Worm (Caenorhabditis elegans): Measurements from ENCODE around the gene T07D4.5.

The T07D4.5 gene

ce11 chrII:8853960-8854359 lies 30.2 kb downstream of the T07D4.5 start:
- TF ChIP-seq mdl-1 (tag; optimal IDR thresholded peaks at IDR 0.05) (no peak), lin-11 (tag; optimal IDR thresholded peaks at IDR 0.05) (no peak), nhr-23 (tag; optimal IDR thresholded peaks at IDR 0.05) (no peak), lin-39 (tag; optimal IDR thresholded peaks at IDR 0.05) (no peak), unc-55 (GFP tag; optimal IDR thresholded peaks at IDR 0.05) (no peak), snpc-4 (tag; optimal IDR thresholded peaks at IDR 0.05) (no peak), C34F6.9 (tag; optimal IDR thresholded peaks at IDR 0.05) (no peak), blmp-1 (tag; optimal IDR thresholded peaks at IDR 0.05; ENCODE audit: insufficient read depth) (no peak), egl-27 (tag; optimal IDR thresholded peaks at IDR 0.05) (no peak), Y55F3AM.14 (GFP tag; optimal IDR thresholded peaks at IDR 0.05) (no peak), nhr-11 (tag; optimal IDR thresholded peaks at IDR 0.05) (no peak), lin-13 (GFP tag; optimal IDR thresholded peaks at IDR 0.05) (no peak), nhr-12 (tag; optimal IDR thresholded peaks at IDR 0.05) (no peak), mab-5 (tag; optimal IDR thresholded peaks at IDR 0.05) (no peak), lsy-2 (tag; optimal IDR thresholded peaks at IDR 0.05) (peak in 1 of 2 experiments; percentile 2), nhr-21 (tag; optimal IDR thresholded peaks at IDR 0.05) (peak; percentile 69), nhr-129 (tag; optimal IDR thresholded peaks at IDR 0.05) (no peak), F13H6.1 (tag; optimal IDR thresholded peaks at IDR 0.05) (no peak), zag-1 (tag; optimal IDR thresholded peaks at IDR 0.05) (no peak), elt-1 (tag; optimal IDR thresholded peaks at IDR 0.05) (no peak), ceh-16 (tag; optimal IDR thresholded peaks at IDR 0.05) (no peak), nhr-25 (tag; optimal IDR thresholded peaks at IDR 0.05) (peak; percentile 35), ztf-1 (GFP tag; conservative IDR thresholded peaks at IDR 0.05) (no peak), elt-3 (tag; optimal IDR thresholded peaks at IDR 0.05) (no peak), nhr-6 (tag; optimal IDR thresholded peaks at IDR 0.05) (no peak), alr-1 (tag; optimal IDR thresholded peaks at IDR 0.05) (no peak), aly-2 (tag; optimal IDR thresholded peaks at IDR 0.05) (no peak), dmd-4 (tag; optimal IDR thresholded peaks at IDR 0.05) (no peak), ztf-11 (tag; optimal IDR thresholded peaks at IDR 0.05) (no peak), fos-1 (tag; optimal IDR thresholded peaks at IDR 0.05) (peak; percentile 15), R02D3.7 (tag; optimal IDR thresholded peaks at IDR 0.05) (no peak), unc-62 (GFP tag; optimal IDR thresholded peaks at IDR 0.05) (no peak), crh-2 (tag; optimal IDR thresholded peaks at IDR 0.05) (no peak), ZK546.5 (tag; optimal IDR thresholded peaks at IDR 0.05) (no peak), ztf-4 (tag; optimal IDR thresholded peaks at IDR 0.05) (no peak), sem-4 (tag; optimal IDR thresholded peaks at IDR 0.05) (no peak), unc-39 (tag; optimal IDR thresholded peaks at IDR 0.05) (no peak), sma-9 (GFP tag; optimal IDR thresholded peaks at IDR 0.05) (peak; percentile 25), sma-9 (tag; optimal IDR thresholded peaks at IDR 0.05) (no peak), nhr-10 (tag; optimal IDR thresholded peaks at IDR 0.05) (no peak), gmeb-1 (tag; optimal IDR thresholded peaks at IDR 0.05) (no peak), ceh-82 (tag; optimal IDR thresholded peaks at IDR 0.05) (no peak), sma-3 (GFP tag; optimal IDR thresholded peaks at IDR 0.05) (peak; percentile 25), peb-1 (tag; optimal IDR thresholded peaks at IDR 0.05) (no peak)

ce11 chrII:8853238-8853637 lies 30.9 kb downstream of the T07D4.5 start:
- TF ChIP-seq sma-9 (GFP tag; optimal IDR thresholded peaks at IDR 0.05) (no peak), sma-9 (tag; optimal IDR thresholded peaks at IDR 0.05) (no peak), C34F6.9 (tag; optimal IDR thresholded peaks at IDR 0.05) (no peak), unc-55 (GFP tag; optimal IDR thresholded peaks at IDR 0.05) (no peak), mbf-1 (tag; optimal IDR thresholded peaks at IDR 0.05) (no peak), ama-1 (optimal IDR thresholded peaks at IDR 0.05) (no peak), ceh-82 (tag; optimal IDR thresholded peaks at IDR 0.05) (no peak), ceh-16 (tag; optimal IDR thresholded peaks at IDR 0.05) (no peak), nhr-6 (tag; optimal IDR thresholded peaks at IDR 0.05) (no peak), mab-5 (tag; optimal IDR thresholded peaks at IDR 0.05) (no peak), nhr-129 (tag; optimal IDR thresholded peaks at IDR 0.05) (no peak), mdl-1 (tag; optimal IDR thresholded peaks at IDR 0.05) (no peak)

Data from whole organism, L2 larva.